Fruit fly (Drosophila melanogaster) whole organism, embryonic: ENCODE results near the gene CG34409.

ENCODE experiments used
- ATbp ChIP-seq: fragments of 200-800 bp; sonication (Bioruptor generic); optimal IDR thresholded peaks from 2 replicates; lab custom pipeline; 2017; ENCODE audit warnings: missing biosample characterization, mild to moderate bottlenecking, missing genetic modification characterization, missing genetic modification reagents
- CG10366 ChIP-seq: fragments of 200-800 bp; sonication (Bioruptor generic); IDR thresholded peaks from 2 replicates; pipeline ENCODE4 v1.3.6; 2022; ENCODE audit warnings: missing biosample characterization, missing genetic modification characterization
- CG10543 ChIP-seq: fragments of 200-800 bp; sonication (Bioruptor generic); optimal IDR thresholded peaks from 3 replicates; lab custom pipeline; 2017; ENCODE audit warnings: missing biosample characterization, mild to moderate bottlenecking, missing genetic modification characterization, moderate library complexity
- CG11560 ChIP-seq: fragments of 200-800 bp; sonication (Bioruptor generic); IDR thresholded peaks from 3 replicates; pipeline ENCODE4 v1.3.6; 2022; ENCODE audit warnings: missing biosample characterization, missing genetic modification characterization
- CG12659 ChIP-seq: fragments of 200-800 bp; sonication (Bioruptor generic); optimal IDR thresholded peaks from 3 replicates; lab custom pipeline; 2017; ENCODE audit warnings: mild to moderate bottlenecking, missing biosample characterization, missing genetic modification reagents, missing genetic modification characterization
- CG14441 ChIP-seq: fragments of 200-800 bp; sonication (Bioruptor generic); IDR thresholded peaks from 2 replicates; pipeline ENCODE4 v1.3.6; 2022; ENCODE audit warnings: missing biosample characterization, missing genetic modification characterization
- CG14710 ChIP-seq: fragments of 200-800 bp; sonication (Bioruptor generic); optimal IDR thresholded peaks from 3 replicates; lab custom pipeline; 2019; ENCODE audit warnings: missing biosample characterization, mild to moderate bottlenecking, missing genetic modification characterization, moderate library complexity
- CG14860 ChIP-seq: fragments of 200-800 bp; sonication (Bioruptor generic); IDR thresholded peaks from 3 replicates; pipeline ENCODE4 v1.3.6; 2022; ENCODE audit warnings: missing biosample characterization, missing genetic modification characterization; ENCODE audit not compliant: partially characterized antibody
- CG1602 ChIP-seq: fragments of 200-800 bp; sonication (Bioruptor generic); optimal IDR thresholded peaks from 3 replicates; lab custom pipeline; 2016; ENCODE audit warnings: missing biosample characterization, missing genetic modification characterization
- CG16779 ChIP-seq: fragments of 200-800 bp; sonication (Bioruptor generic); IDR thresholded peaks from 2 replicates; pipeline ENCODE4 v1.3.6; 2022; ENCODE audit warnings: missing biosample characterization, missing genetic modification characterization
- CG16863 ChIP-seq: fragments of 200-800 bp; sonication (Bioruptor generic); optimal IDR thresholded peaks from 3 replicates; lab custom pipeline; 2016; ENCODE audit warnings: missing biosample characterization, missing genetic modification characterization
- CG17802 ChIP-seq: fragments of 200-800 bp; sonication (Bioruptor generic); optimal IDR thresholded peaks from 2 replicates; lab custom pipeline; 2018; ENCODE audit warnings: missing biosample characterization, mild to moderate bottlenecking, missing genetic modification characterization, moderate library complexity
- CG2199 ChIP-seq: fragments of 200-800 bp; sonication (Bioruptor generic); IDR thresholded peaks from 3 replicates; pipeline ENCODE4 v1.3.6; 2022; ENCODE audit warnings: missing biosample characterization, missing genetic modification characterization
- CG2202 ChIP-seq: fragments of 200-800 bp; sonication (Bioruptor generic); optimal IDR thresholded peaks from 2 replicates; lab custom pipeline; 2018; ENCODE audit warnings: missing biosample characterization, mild to moderate bottlenecking, missing genetic modification characterization
- CG32772 ChIP-seq: fragments of 200-800 bp; sonication (Bioruptor generic); IDR thresholded peaks from 2 replicates; pipeline ENCODE4 v1.3.6; 2022; ENCODE audit warnings: missing biosample characterization, missing genetic modification characterization
- CG3407 ChIP-seq: fragments of 200-800 bp; sonication (Bioruptor generic); optimal IDR thresholded peaks from 2 replicates; lab custom pipeline; 2018; ENCODE audit warnings: missing biosample characterization, mild to moderate bottlenecking, missing genetic modification characterization
- CG4424 ChIP-seq: fragments of 200-800 bp; sonication (Bioruptor generic); optimal IDR thresholded peaks from 3 replicates; lab custom pipeline; 2016; ENCODE audit warnings: missing biosample characterization, missing genetic modification characterization
- CG4617 ChIP-seq: fragments of 200-800 bp; sonication (Bioruptor generic); optimal IDR thresholded peaks from 3 replicates; lab custom pipeline; 2016; ENCODE audit warnings: missing biosample characterization, missing genetic modification characterization, borderline replicate concordance
- CG6175 ChIP-seq: fragments of 200-800 bp; sonication (Bioruptor generic); IDR thresholded peaks from 3 replicates; pipeline ENCODE4 v1.3.6; 2022; ENCODE audit warnings: missing biosample characterization, missing genetic modification characterization
- Dek ChIP-seq: fragments of 200-800 bp; sonication (Bioruptor generic); optimal IDR thresholded peaks from 3 replicates; lab custom pipeline; 2019; ENCODE audit warnings: missing biosample characterization, mild to moderate bottlenecking, missing genetic modification characterization, moderate library complexity
- Drgx ChIP-seq: fragments of 200-800 bp; sonication (Bioruptor generic); IDR thresholded peaks from 2 replicates; pipeline ENCODE4 v1.3.6; 2022; ENCODE audit warnings: missing biosample characterization, missing genetic modification characterization
- E2f1 ChIP-seq: fragments of 200-800 bp; sonication (Bioruptor generic); IDR thresholded peaks from 2 replicates; pipeline ENCODE4 v1.3.6; 2022; ENCODE audit warnings: missing biosample characterization, missing genetic modification characterization
- E2f2 ChIP-seq: fragments of 200-800 bp; sonication (Bioruptor generic); IDR thresholded peaks from 2 replicates; pipeline ENCODE4 v1.3.6; 2022; ENCODE audit warnings: missing biosample characterization, missing genetic modification characterization
- Lim3 ChIP-seq: fragments of 200-800 bp; sonication (Bioruptor generic); IDR thresholded peaks from 2 replicates; pipeline ENCODE4 v1.3.6; 2022; ENCODE audit warnings: missing biosample characterization, missing genetic modification characterization
- Oaz ChIP-seq: fragments of 200-800 bp; sonication (Bioruptor generic); IDR thresholded peaks from 2 replicates; pipeline ENCODE4 v1.3.6; 2022; ENCODE audit warnings: missing biosample characterization, missing genetic modification characterization
- Opbp ChIP-seq: fragments of 200-800 bp; sonication (Bioruptor generic); IDR thresholded peaks from 3 replicates; pipeline ENCODE4 v1.3.6; 2022; ENCODE audit warnings: missing biosample characterization, missing genetic modification characterization; ENCODE audit not compliant: partially characterized antibody
- Rx ChIP-seq: fragments of 200-800 bp; sonication (Bioruptor generic); IDR thresholded peaks from 2 replicates; pipeline ENCODE4 v1.3.6; 2022; ENCODE audit warnings: missing biosample characterization, missing genetic modification characterization
- Sox102F ChIP-seq: fragments of 200-800 bp; sonication (Bioruptor generic); optimal IDR thresholded peaks from 2 replicates; lab custom pipeline; 2018; ENCODE audit warnings: missing biosample characterization, mild to moderate bottlenecking, missing genetic modification characterization, moderate library complexity
- Sry-δ ChIP-seq: fragments of 200-800 bp; sonication (Bioruptor generic); optimal IDR thresholded peaks from 2 replicates; lab custom pipeline; 2016; ENCODE audit warnings: missing biosample characterization, missing genetic modification characterization
- Ssrp ChIP-seq: fragments of 200-800 bp; sonication (Bioruptor generic); optimal IDR thresholded peaks from 2 replicates; lab custom pipeline; 2018; ENCODE audit warnings: missing biosample characterization, mild to moderate bottlenecking, missing genetic modification characterization, moderate library complexity
- ac ChIP-seq: fragments of 200-800 bp; sonication (Bioruptor generic); optimal IDR thresholded peaks from 3 replicates; lab custom pipeline; 2017; ENCODE audit warnings: missing biosample characterization, mild to moderate bottlenecking, missing genetic modification characterization
- aop ChIP-seq: fragments of 200-800 bp; sonication (Bioruptor generic); IDR thresholded peaks from 2 replicates; pipeline ENCODE4 v1.3.6; 2022; ENCODE audit warnings: missing biosample characterization, missing genetic modification characterization
- chm ChIP-seq: fragments of 200-800 bp; sonication (Bioruptor generic); IDR thresholded peaks from 2 replicates; pipeline ENCODE4 v1.3.6; 2022; ENCODE audit warnings: missing biosample characterization, missing genetic modification characterization
- ftz-f1 ChIP-seq: fragments of 200-800 bp; sonication (Bioruptor generic); optimal IDR thresholded peaks from 2 replicates; lab custom pipeline; 2016; ENCODE audit warnings: missing biosample characterization, missing genetic modification characterization
- jigr1 ChIP-seq: fragments of 200-800 bp; sonication (Bioruptor generic); IDR thresholded peaks from 3 replicates; pipeline ENCODE4 v1.3.6; 2022; ENCODE audit warnings: missing biosample characterization, missing genetic modification characterization
- lola ChIP-seq, 3 experiments: fragments of >200 bp in 2 of 3; fragments of 200-800 bp in 1 of 3; sonication (Bioruptor generic) in 1 of 3; optimal IDR thresholded peaks; 2 replicates each; lab custom pipeline; 2017 to 2019; ENCODE audit warnings: missing biosample characterization in 3 of 3, missing genetic modification characterization in 3 of 3, mild to moderate bottlenecking in 1 of 3, moderate library complexity in 1 of 3
- odd ChIP-seq: fragments of 200-800 bp; sonication (Bioruptor generic); optimal IDR thresholded peaks from 2 replicates; lab custom pipeline; 2017; ENCODE audit warnings: missing biosample characterization, mild to moderate bottlenecking, missing genetic modification characterization
- phol ChIP-seq: fragments of 200-800 bp; sonication (Bioruptor generic); optimal IDR thresholded peaks from 3 replicates; lab custom pipeline; 2018; ENCODE audit warnings: missing biosample characterization, mild to moderate bottlenecking, missing genetic modification characterization, moderate library complexity
- prd ChIP-seq, 3 experiments: fragments of >200 bp in 2 of 3; fragments of 200-800 bp in 1 of 3; sonication (Bioruptor generic) in 1 of 3; optimal IDR thresholded peaks in 2 of 3; IDR thresholded peaks in 1 of 3; 2 replicates in 2 of 3; 3 replicates in 1 of 3; pipeline versions ENCODE4 v1.3.6 to Lab custom; 2017 to 2022; ENCODE audit warnings: missing biosample characterization in 1 of 3, missing genetic modification characterization in 1 of 3
- ro ChIP-seq: fragments of 200-800 bp; sonication (Bioruptor generic); IDR thresholded peaks from 2 replicates; pipeline ENCODE4 v1.3.6; 2022; ENCODE audit warnings: missing biosample characterization, missing genetic modification characterization
- row ChIP-seq: fragments of 200-800 bp; sonication (Bioruptor generic); IDR thresholded peaks from 3 replicates; pipeline ENCODE4 v1.3.6; 2022; ENCODE audit warnings: missing biosample characterization, missing genetic modification characterization
- scrt ChIP-seq: fragments of 200-800 bp; sonication (Bioruptor generic); optimal IDR thresholded peaks from 2 replicates; lab custom pipeline; 2018; ENCODE audit warnings: missing biosample characterization, mild to moderate bottlenecking, missing genetic modification characterization, moderate library complexity
- seq ChIP-seq: fragments of 200-800 bp; sonication (Bioruptor generic); IDR thresholded peaks from 2 replicates; pipeline ENCODE4 v1.3.6; 2022; ENCODE audit warnings: missing biosample characterization, missing genetic modification characterization
- sim ChIP-seq: fragments of 200-800 bp; sonication (Bioruptor generic); IDR thresholded peaks from 2 replicates; pipeline ENCODE4 v1.3.6; 2022; ENCODE audit warnings: missing biosample characterization, missing genetic modification characterization
- slbo ChIP-seq: fragments of 200-800 bp; sonication (Bioruptor generic); IDR thresholded peaks from 2 replicates; pipeline ENCODE4 v1.3.6; 2022; ENCODE audit warnings: missing biosample characterization, missing genetic modification characterization
- sr ChIP-seq: fragments of 200-800 bp; sonication (Bioruptor generic); IDR thresholded peaks from 3 replicates; pipeline ENCODE4 v1.3.6; 2022; ENCODE audit warnings: missing biosample characterization, missing genetic modification characterization
- usp ChIP-seq: fragments of >200 bp; optimal IDR thresholded peaks from 2 replicates; lab custom pipeline; 2017; ENCODE audit warnings: missing biosample characterization, missing genetic modification characterization
- wdn ChIP-seq: fragments of 200-800 bp; sonication (Bioruptor generic); IDR thresholded peaks from 2 replicates; pipeline ENCODE4 v1.3.6; 2022; ENCODE audit warnings: missing biosample characterization, missing genetic modification characterization
- yki ChIP-seq: fragments of >200 bp; optimal IDR thresholded peaks from 3 replicates; lab custom pipeline; 2018

The CG34409 gene

dm6 chr3R:9759360-9760191 lies 13.4 kb upstream of the CG34409 start, which contains the start of gene Mpi (continued):
- TF ChIP-seq ro (no peak), scrt (no peak), wdn (GFP tag; lab: Robert Waterston, UW) (no peak), seq (GFP tag; lab: Robert Waterston, UW) (no peak; the same call in 1 of the 2 replicates), CG1602 (GFP tag; lab: Kevin White, UChicago) (peak; percentile 1), Ssrp (no peak), CG17802 (tag; lab: Kevin White, UChicago) (peak; percentile 18), aop (GFP tag; lab: Robert Waterston, UW) (no peak), Dek (tag; lab: Kevin White, UChicago) (no peak), Lim3 (no peak), CG14860 (no peak), sim (GFP tag; lab: Robert Waterston, UW) (no peak), CG32772 (GFP tag; lab: Robert Waterston, UW) (no peak), CG14710 (tag; lab: Kevin White, UChicago) (peak; percentile 40), CG16779 (no peak), CG4617 (GFP tag; lab: Kevin White, UChicago) (peak; percentile 63), Sox102F (GFP tag; lab: Kevin White, UChicago) (no peak), chm (0 out of 2 replicates have a peak, but pooled peaks have one; percentile 14), CG6175 (GFP tag; lab: Robert Waterston, UW) (no peak), row (GFP tag; lab: Robert Waterston, UW) (peak; percentile 92), prd (optimal IDR thresholded peaks at IDR 0.05; lab: Kevin White, UChicago) (no peak), prd (GFP tag; IDR thresholded peaks at IDR 0.05; lab: Robert Waterston, UW) (0 out of 3 replicates have a peak, but pooled peaks have one; percentile 15), CG12659 (GFP tag; lab: Kevin White, UChicago) (peak; percentile 62), lola (GFP tag; optimal IDR thresholded peaks at IDR 0.05; lab: Kevin White, UChicago) (peak in 1 of 3 experiments; percentile 44), yki (lab: Kevin White, UChicago) (no peak), usp (GFP tag; lab: Kevin White, UChicago) (no peak), Rx (no peak), odd (GFP tag; lab: Kevin White, UChicago) (no peak), Opbp (no peak), Drgx (GFP tag; lab: Robert Waterston, UW) (no peak), CG10366 (peak; percentile 13; the same call in 1 of the 2 replicates), E2f2 (GFP tag; lab: Robert Waterston, UW) (peak; percentile 46; the same call in 1 of the 2 replicates), ATbp (no peak), CG2199 (GFP tag; lab: Robert Waterston, UW) (no peak), CG3407 (GFP tag; lab: Kevin White, UChicago) (no peak), ftz-f1 (GFP tag; lab: Kevin White, UChicago) (peak; percentile 71), Oaz (GFP tag; lab: Robert Waterston, UW) (no peak), CG14441 (GFP tag; lab: Robert Waterston, UW) (no peak), slbo (GFP tag; lab: Robert Waterston, UW) (peak; percentile 19; the same call in 1 of the 2 replicates), CG4424 (GFP tag; lab: Kevin White, UChicago) (peak; percentile 27), CG16863 (GFP tag; lab: Kevin White, UChicago) (no peak), jigr1 (no peak), phol (peak; percentile 51), CG10543 (GFP tag; lab: Kevin White, UChicago) (peak; percentile 25), CG2202 (no peak), ac (no peak), sr (GFP tag; lab: Robert Waterston, UW) (0 out of 3 replicates have a peak, but pooled peaks have one; percentile 7), CG11560 (tag; lab: Robert Waterston, UW) (no peak), Sry-δ (GFP tag; lab: Kevin White, UChicago) (peak; percentile 77), E2f1 (GFP tag; lab: Robert Waterston, UW) (no peak)
